Fruit fly (Drosophila melanogaster) whole organism, prepupa: Measurements from ENCODE around the gene CG9449.

Source experiments
- Blimp-1 ChIP-seq: fragments of 200-800 bp; sonication (Bioruptor generic); optimal IDR thresholded peaks from 3 replicates; lab custom pipeline; 2017; ENCODE audit warnings: missing biosample characterization, missing genetic modification characterization, mild to moderate bottlenecking, moderate library complexity, missing genetic modification reagents
- CG11902 ChIP-seq: fragments of 200-800 bp; sonication (Bioruptor generic); optimal IDR thresholded peaks from 3 replicates; lab custom pipeline; 2016; ENCODE audit warnings: missing biosample characterization, missing genetic modification characterization
- CG6808 ChIP-seq: fragments of 200-800 bp; sonication (Bioruptor generic); optimal IDR thresholded peaks from 3 replicates; lab custom pipeline; 2017; ENCODE audit warnings: missing biosample characterization, missing genetic modification characterization, mild to moderate bottlenecking, moderate library complexity, missing genetic modification reagents
- CG6854 ChIP-seq: fragments of 200-800 bp; sonication (Bioruptor generic); optimal IDR thresholded peaks from 2 replicates; lab custom pipeline; 2017; ENCODE audit warnings: missing biosample characterization, mild to moderate bottlenecking, missing genetic modification characterization
- CG8632 ChIP-seq: fragments of 200-800 bp; sonication (Bioruptor generic); optimal IDR thresholded peaks from 3 replicates; lab custom pipeline; 2016; ENCODE audit warnings: missing biosample characterization, missing genetic modification characterization
- Eip75B ChIP-seq: fragments of 200-800 bp; sonication (Bioruptor generic); optimal IDR thresholded peaks from 3 replicates; lab custom pipeline; 2016; ENCODE audit warnings: missing biosample characterization, missing genetic modification characterization
- Eip78C ChIP-seq: fragments of 200-800 bp; sonication (Bioruptor generic); peaks from one replicate; lab custom pipeline; 2016; ENCODE audit warnings: missing biosample characterization, missing genetic modification characterization
- Ets21C ChIP-seq: fragments of 200-800 bp; sonication (Bioruptor generic); optimal IDR thresholded peaks from 3 replicates; lab custom pipeline; 2016; ENCODE audit warnings: missing biosample characterization, missing genetic modification characterization
- Gug ChIP-seq: fragments of 200-800 bp; sonication (Bioruptor generic); IDR thresholded peaks from 2 replicates; pipeline ENCODE4 v1.3.6; 2022; ENCODE audit warnings: missing biosample characterization, missing genetic modification characterization
- OdsH ChIP-seq: fragments of 200-800 bp; sonication (Bioruptor generic); optimal IDR thresholded peaks from 3 replicates; lab custom pipeline; 2016; ENCODE audit warnings: missing biosample characterization, missing genetic modification characterization
- Sox14 ChIP-seq: fragments of 200-800 bp; sonication (Bioruptor generic); optimal IDR thresholded peaks from 3 replicates; lab custom pipeline; 2016; ENCODE audit warnings: missing biosample characterization, missing genetic modification characterization
- Sox15 ChIP-seq: fragments of 200-800 bp; sonication (Bioruptor generic); optimal IDR thresholded peaks from 3 replicates; lab custom pipeline; 2016; ENCODE audit warnings: missing biosample characterization, missing genetic modification characterization
- cyc ChIP-seq: fragments of 200-800 bp; sonication (Bioruptor generic); optimal IDR thresholded peaks from 3 replicates; lab custom pipeline; 2016; ENCODE audit warnings: missing biosample characterization, missing genetic modification characterization

dm6 chr3L:19528547-19528946 lies 31.0 kb upstream of the CG9449 start:
- TF ChIP-seq Eip78C (no peak), cyc (GFP tag; lab: Kevin White, UChicago) (no peak), CG11902 (GFP tag; lab: Kevin White, UChicago) (no peak), Sox15 (no peak), OdsH (no peak), Ets21C (GFP tag; lab: Kevin White, UChicago) (no peak), Blimp-1 (GFP tag; lab: Kevin White, UChicago) (no peak), CG8632 (GFP tag; lab: Kevin White, UChicago) (no peak), CG6854 (GFP tag; lab: Kevin White, UChicago) (no peak), Gug (GFP tag; lab: Robert Waterston, UW) (no peak), CG6808 (no peak), Eip75B (GFP tag; lab: Kevin White, UChicago) (no peak), Sox14 (GFP tag; lab: Kevin White, UChicago) (no peak)
